Worm (Caenorhabditis elegans) whole organism, L4/young adult: ENCODE data around the gene T11G6.4.

Experiments
- W03F9.2 ChIP-seq: fragments of 150-350 bp; optimal IDR thresholded peaks from 2 replicates; lab custom pipeline; 2014; ENCODE audit warnings: missing biosample characterization, missing genetic modification characterization
- dao-5 ChIP-seq: sonication (generic microtip); optimal IDR thresholded peaks from 2 replicates; lab custom pipeline; 2016; ENCODE audit warnings: missing genotype, missing genetic modification characterization, moderate library complexity, missing compliant biosample characterization
- him-1 ChIP-seq: sonication (generic microtip); optimal IDR thresholded peaks from 2 replicates; lab custom pipeline; 2016; ENCODE audit warnings: missing genotype, missing genetic modification reagents, missing genetic modification characterization, missing compliant biosample characterization

DNA sequence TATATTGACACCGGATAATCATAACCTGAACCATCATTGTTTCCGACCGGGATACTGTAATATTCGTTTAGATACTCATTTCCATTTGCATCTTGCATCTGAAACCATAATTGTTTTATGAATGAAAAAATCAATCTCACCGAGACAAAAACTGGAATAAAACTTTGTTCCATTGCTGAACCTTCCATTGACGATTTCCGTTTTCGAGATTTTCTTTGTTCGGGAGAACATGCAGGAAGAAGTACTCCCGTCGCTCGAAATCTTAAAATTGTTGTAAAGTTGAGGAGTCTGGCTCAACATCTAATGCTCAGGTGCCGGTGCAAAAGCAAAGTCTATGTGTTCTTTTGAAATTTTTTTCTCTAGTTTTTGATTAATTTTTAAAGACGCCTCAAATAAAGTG lies 25.7 kb downstream of the T11G6.4 start:
- TF ChIP-seq him-1 (tag; lab: Kevin White, UChicago) (peak; percentile 69), dao-5 (tag; lab: Kevin White, UChicago) (no peak), W03F9.2 (tag; lab: Kevin White, UChicago) (no peak)
